Fruit fly (Drosophila melanogaster) whole organism, embryonic: ENCODE measurements around the gene Irp-1B.

ENCODE experiments used
- CG11696 ChIP-seq: fragments of 200-800 bp; sonication (Bioruptor generic); IDR thresholded peaks from 2 replicates; pipeline ENCODE4 v1.3.6; 2022; ENCODE audit warnings: missing biosample characterization, missing genetic modification characterization
- CG13894 ChIP-seq: fragments of 200-800 bp; sonication (Bioruptor generic); optimal IDR thresholded peaks from 3 replicates; lab custom pipeline; 2018; ENCODE audit warnings: missing biosample characterization, mild to moderate bottlenecking, missing genetic modification characterization, moderate library complexity
- CG14014 ChIP-seq: fragments of 200-800 bp; sonication (Bioruptor generic); IDR thresholded peaks from 2 replicates; pipeline ENCODE4 v1.3.6; 2022; ENCODE audit warnings: missing biosample characterization, missing genetic modification characterization
- CG1647 ChIP-seq: fragments of 200-800 bp; sonication (Bioruptor generic); optimal IDR thresholded peaks from 3 replicates; lab custom pipeline; 2016; ENCODE audit warnings: missing biosample characterization, missing genetic modification characterization
- CG17568 ChIP-seq: fragments of 200-800 bp; sonication (Bioruptor generic); optimal IDR thresholded peaks from 2 replicates; lab custom pipeline; 2018; ENCODE audit warnings: missing biosample characterization, mild to moderate bottlenecking, missing genetic modification characterization, moderate library complexity
- CG18599 ChIP-seq: fragments of 200-800 bp; sonication (Bioruptor generic); optimal IDR thresholded peaks from 3 replicates; lab custom pipeline; 2017; ENCODE audit warnings: missing biosample characterization, missing genetic modification characterization, mild to moderate bottlenecking, moderate library complexity, missing genetic modification reagents
- CG2116 ChIP-seq: fragments of 200-800 bp; sonication (Bioruptor generic); optimal IDR thresholded peaks from 3 replicates; lab custom pipeline; 2018; ENCODE audit warnings: missing biosample characterization, mild to moderate bottlenecking, missing genetic modification characterization
- CG3065 ChIP-seq: fragments of 200-800 bp; sonication (Bioruptor generic); optimal IDR thresholded peaks from 2 replicates; lab custom pipeline; 2016; ENCODE audit warnings: missing biosample characterization, missing genetic modification characterization
- CG34224 ChIP-seq: fragments of 200-800 bp; sonication (Bioruptor generic); IDR thresholded peaks from 3 replicates; pipeline ENCODE4 v1.3.6; 2022; ENCODE audit warnings: missing biosample characterization, missing genetic modification characterization; ENCODE audit not compliant: partially characterized antibody
- CG34422 ChIP-seq: fragments of 200-800 bp; sonication (Bioruptor generic); IDR thresholded peaks from 3 replicates; pipeline ENCODE4 v1.3.6; 2022; ENCODE audit warnings: missing biosample characterization, missing genetic modification characterization
- CG3995 ChIP-seq: fragments of 200-800 bp; sonication (Bioruptor generic); optimal IDR thresholded peaks from 3 replicates; lab custom pipeline; 2016; ENCODE audit warnings: missing biosample characterization, missing genetic modification characterization
- CG4360 ChIP-seq: fragments of 200-800 bp; sonication (Bioruptor generic); IDR thresholded peaks from 2 replicates; pipeline ENCODE4 v1.3.6; 2022; ENCODE audit warnings: missing biosample characterization, missing genetic modification characterization
- CG4730 ChIP-seq: fragments of 200-800 bp; sonication (Bioruptor generic); IDR thresholded peaks from 2 replicates; pipeline ENCODE4 v1.3.6; 2022; ENCODE audit warnings: missing biosample characterization, missing genetic modification characterization
- CG4854 ChIP-seq: fragments of 200-800 bp; sonication (Bioruptor generic); optimal IDR thresholded peaks from 2 replicates; lab custom pipeline; 2016; ENCODE audit warnings: missing biosample characterization, missing genetic modification characterization, inconsistent platforms
- CG6272 ChIP-seq: fragments of 200-800 bp; sonication (Bioruptor generic); IDR thresholded peaks from 2 replicates; pipeline ENCODE4 v1.3.6; 2022; ENCODE audit warnings: missing biosample characterization, missing genetic modification characterization
- CG7357 ChIP-seq: fragments of 200-800 bp; sonication (Bioruptor generic); IDR thresholded peaks from 3 replicates; pipeline ENCODE4 v1.3.6; 2022; ENCODE audit warnings: missing biosample characterization, missing genetic modification characterization
- CG8290 ChIP-seq, 3 experiments: fragments of 200-800 bp; sonication (Bioruptor generic); optimal IDR thresholded peaks; 2 replicates each; lab custom pipeline; 2016 to 2019; ENCODE audit warnings: missing biosample characterization in 3 of 3, missing genetic modification characterization in 3 of 3, mild to moderate bottlenecking in 2 of 3, moderate library complexity in 1 of 3
- Dbx ChIP-seq: fragments of 200-800 bp; sonication (Bioruptor generic); IDR thresholded peaks from 3 replicates; pipeline ENCODE4 v1.3.6; 2022; ENCODE audit warnings: missing biosample characterization, missing genetic modification characterization
- Doc2 ChIP-seq: fragments of 200-800 bp; sonication (Bioruptor generic); IDR thresholded peaks from 2 replicates; pipeline ENCODE4 v1.3.6; 2022; ENCODE audit warnings: missing biosample characterization, missing genetic modification characterization
- E2f1 ChIP-seq: fragments of 200-800 bp; sonication (Bioruptor generic); IDR thresholded peaks from 2 replicates; pipeline ENCODE4 v1.3.6; 2022; ENCODE audit warnings: missing biosample characterization, missing genetic modification characterization
- HHEX ChIP-seq: fragments of 200-800 bp; sonication (Bioruptor generic); optimal IDR thresholded peaks from 3 replicates; lab custom pipeline; 2017; ENCODE audit warnings: missing biosample characterization, mild to moderate bottlenecking, missing genetic modification characterization, missing genetic modification reagents
- HLHmδ ChIP-seq: fragments of 200-800 bp; sonication (Bioruptor generic); optimal IDR thresholded peaks from 2 replicates; lab custom pipeline; 2018; ENCODE audit warnings: missing biosample characterization, mild to moderate bottlenecking, missing genetic modification characterization, moderate library complexity
- Hr3 ChIP-seq: fragments of 200-800 bp; sonication (Bioruptor generic); optimal IDR thresholded peaks from 3 replicates; lab custom pipeline; 2016; ENCODE audit warnings: missing biosample characterization, missing genetic modification characterization
- Lim3 ChIP-seq: fragments of 200-800 bp; sonication (Bioruptor generic); IDR thresholded peaks from 2 replicates; pipeline ENCODE4 v1.3.6; 2022; ENCODE audit warnings: missing biosample characterization, missing genetic modification characterization
- Meics ChIP-seq: fragments of 200-800 bp; sonication (Bioruptor generic); optimal IDR thresholded peaks from 2 replicates; lab custom pipeline; 2017; ENCODE audit warnings: missing biosample characterization, mild to moderate bottlenecking, missing genetic modification characterization
- NC2β ChIP-seq: fragments of 200-800 bp; sonication (Bioruptor generic); optimal IDR thresholded peaks from 2 replicates; lab custom pipeline; 2016; ENCODE audit warnings: missing biosample characterization, missing genetic modification characterization
- Oaz ChIP-seq: fragments of 200-800 bp; sonication (Bioruptor generic); IDR thresholded peaks from 2 replicates; pipeline ENCODE4 v1.3.6; 2022; ENCODE audit warnings: missing biosample characterization, missing genetic modification characterization
- Taf1 ChIP-seq: fragments of 200-800 bp; sonication (Bioruptor generic); IDR thresholded peaks from 2 replicates; pipeline ENCODE4 v1.3.6; 2022; ENCODE audit warnings: missing biosample characterization, missing genetic modification characterization
- Xbp1 ChIP-seq: fragments of 200-800 bp; sonication (Bioruptor generic); optimal IDR thresholded peaks from 3 replicates; lab custom pipeline; 2016; ENCODE audit warnings: missing biosample characterization, mild to moderate bottlenecking, missing genetic modification characterization
- ato ChIP-seq: fragments of 200-800 bp; sonication (Bioruptor generic); IDR thresholded peaks from 2 replicates; pipeline ENCODE4 v1.3.6; 2022; ENCODE audit warnings: missing biosample characterization, missing genetic modification characterization; ENCODE audit not compliant: partially characterized antibody
- chinmo ChIP-seq: fragments of 200-800 bp; sonication (Bioruptor generic); IDR thresholded peaks from 4 replicates; pipeline ENCODE4 v1.3.6; 2022; ENCODE audit warnings: missing biosample characterization, missing genetic modification characterization; ENCODE audit not compliant: partially characterized antibody
- fd102C ChIP-seq: fragments of 200-800 bp; sonication (Bioruptor generic); optimal IDR thresholded peaks from 2 replicates; lab custom pipeline; 2018; ENCODE audit warnings: missing biosample characterization, mild to moderate bottlenecking, missing genetic modification characterization, moderate library complexity
- fru ChIP-seq: fragments of >200 bp; optimal IDR thresholded peaks from 2 replicates; lab custom pipeline; 2017
- h ChIP-seq: fragments of >200 bp; optimal IDR thresholded peaks from 2 replicates; lab custom pipeline; 2017
- hb ChIP-seq: fragments of 200-800 bp; sonication (Bioruptor generic); IDR thresholded peaks from 3 replicates; pipeline ENCODE4 v1.3.6; 2022; ENCODE audit warnings: missing biosample characterization, missing genetic modification characterization; ENCODE audit not compliant: partially characterized antibody
- hth ChIP-seq: fragments of >200 bp; optimal IDR thresholded peaks from 2 replicates; lab custom pipeline; 2017; ENCODE audit warnings: inconsistent platforms
- insv ChIP-seq, 2 experiments: fragments of 200-800 bp; sonication (Bioruptor generic); optimal IDR thresholded peaks; 3 replicates each; lab custom pipeline; 2016 to 2018; ENCODE audit warnings: missing biosample characterization in 2 of 2, missing genetic modification characterization in 2 of 2
- jigr1 ChIP-seq: fragments of 200-800 bp; sonication (Bioruptor generic); IDR thresholded peaks from 3 replicates; pipeline ENCODE4 v1.3.6; 2022; ENCODE audit warnings: missing biosample characterization, missing genetic modification characterization
- klu ChIP-seq: fragments of 200-800 bp; sonication (Bioruptor generic); IDR thresholded peaks from 2 replicates; pipeline ENCODE4 v1.3.6; 2022; ENCODE audit warnings: missing biosample characterization, missing genetic modification characterization
- lilli ChIP-seq: fragments of 200-800 bp; sonication (Bioruptor generic); optimal IDR thresholded peaks from 3 replicates; lab custom pipeline; 2016; ENCODE audit warnings: missing biosample characterization, missing genetic modification characterization
- nau ChIP-seq: fragments of 200-800 bp; sonication (Bioruptor generic); optimal IDR thresholded peaks from 3 replicates; lab custom pipeline; 2017; ENCODE audit warnings: missing biosample characterization, mild to moderate bottlenecking, missing genetic modification characterization, missing genetic modification reagents
- onecut ChIP-seq: fragments of 200-800 bp; sonication (Bioruptor generic); IDR thresholded peaks from 2 replicates; pipeline ENCODE4 v1.3.6; 2022; ENCODE audit warnings: missing biosample characterization, missing genetic modification characterization
- peb ChIP-seq: fragments of 200-800 bp; sonication (Bioruptor generic); IDR thresholded peaks from 2 replicates; pipeline ENCODE4 v1.3.6; 2022; ENCODE audit warnings: missing biosample characterization, missing genetic modification characterization
- pho ChIP-seq: fragments of 200-800 bp; sonication (Bioruptor generic); optimal IDR thresholded peaks from 2 replicates; lab custom pipeline; 2016; ENCODE audit warnings: missing biosample characterization, missing genetic modification characterization
- seq ChIP-seq: fragments of 200-800 bp; sonication (Bioruptor generic); IDR thresholded peaks from 2 replicates; pipeline ENCODE4 v1.3.6; 2022; ENCODE audit warnings: missing biosample characterization, missing genetic modification characterization
- shn ChIP-seq: fragments of 200-800 bp; sonication (Bioruptor generic); optimal IDR thresholded peaks from 3 replicates; lab custom pipeline; 2016; ENCODE audit warnings: missing biosample characterization, missing genetic modification characterization
- sim ChIP-seq: fragments of 200-800 bp; sonication (Bioruptor generic); IDR thresholded peaks from 2 replicates; pipeline ENCODE4 v1.3.6; 2022; ENCODE audit warnings: missing biosample characterization, missing genetic modification characterization
- sr ChIP-seq: fragments of 200-800 bp; sonication (Bioruptor generic); IDR thresholded peaks from 3 replicates; pipeline ENCODE4 v1.3.6; 2022; ENCODE audit warnings: missing biosample characterization, missing genetic modification characterization
- tap ChIP-seq: fragments of 200-800 bp; optimal IDR thresholded peaks from 3 replicates; lab custom pipeline; 2019; ENCODE audit warnings: missing biosample characterization, mild to moderate bottlenecking, missing genetic modification characterization, moderate library complexity
- trem ChIP-seq: fragments of 200-800 bp; optimal IDR thresholded peaks from 3 replicates; lab custom pipeline; 2019; ENCODE audit warnings: missing biosample characterization, mild to moderate bottlenecking, missing genetic modification characterization, moderate library complexity
- tx ChIP-seq: fragments of 200-800 bp; sonication (Bioruptor generic); optimal IDR thresholded peaks from 2 replicates; lab custom pipeline; 2016; ENCODE audit warnings: missing biosample characterization, missing genetic modification characterization
- zfh1 ChIP-seq: fragments of 200-800 bp; sonication (Bioruptor generic); IDR thresholded peaks from 3 replicates; pipeline ENCODE4 v1.3.6; 2022; ENCODE audit warnings: missing biosample characterization, missing genetic modification characterization

Gene Irp-1B

DNA sequence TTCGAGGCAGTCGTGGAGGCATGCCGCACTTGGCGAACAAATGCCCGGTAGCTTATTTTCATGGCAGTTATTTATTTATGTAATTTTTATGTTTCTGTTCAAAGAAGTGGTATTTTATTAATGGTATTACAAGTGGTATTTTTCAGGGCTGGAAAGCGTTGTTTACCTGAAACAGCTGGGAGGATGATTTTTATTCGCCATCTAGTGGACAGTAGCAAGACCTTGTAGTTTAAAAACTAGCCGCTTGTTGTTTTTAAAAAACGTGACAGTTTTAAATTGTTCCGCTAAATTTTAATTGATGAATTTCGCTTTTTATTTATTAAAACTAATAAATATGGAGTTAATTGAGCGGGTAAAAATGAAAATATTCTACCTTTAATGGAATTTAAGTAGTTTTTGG lies 3.3 kb upstream of the Irp-1B start, which contains the start of gene CG6345 (continued):
- TF ChIP-seq Hr3 = peak; percentile 80
- TF ChIP-seq onecut = peak; percentile 84
- TF ChIP-seq h (lab: Kevin White, UChicago) = no peak
- TF ChIP-seq Xbp1 (GFP tag; lab: Kevin White, UChicago) = peak; percentile 91
- TF ChIP-seq CG3995 (GFP tag; lab: Kevin White, UChicago) = peak; percentile 57
- TF ChIP-seq tx (GFP tag; lab: Kevin White, UChicago) = peak; percentile 57
- peak; percentile 74 for TF ChIP-seq CG13894
- TF ChIP-seq zfh1 (GFP tag; lab: Robert Waterston, UW) = peak; percentile 84
- TF ChIP-seq CG11696 (GFP tag; lab: Robert Waterston, UW) = peak; percentile 42; the same call in 1 of the 2 replicates
- TF ChIP-seq Taf1 (GFP tag; lab: Robert Waterston, UW) = no peak; the same call in 1 of the 2 replicates
- TF ChIP-seq CG17568 (GFP tag; lab: Kevin White, UChicago) = no peak
- TF ChIP-seq hb (GFP tag; lab: Robert Waterston, UW) = no peak
- TF ChIP-seq CG4730 (GFP tag; lab: Robert Waterston, UW) = peak; percentile 69
- peak; percentile 79 for TF ChIP-seq fd102C (GFP tag; lab: Kevin White, UChicago)
- no peak for TF ChIP-seq chinmo (GFP tag; lab: Robert Waterston, UW)
- TF ChIP-seq CG2116 (GFP tag; lab: Kevin White, UChicago) = peak; percentile 67
- TF ChIP-seq Dbx (GFP tag; lab: Robert Waterston, UW) = peak; percentile 88
- TF ChIP-seq Oaz = 0 out of 2 replicates have a peak, but pooled peaks have one; percentile 31
- TF ChIP-seq CG34422 (GFP tag; lab: Robert Waterston, UW) = peak; percentile 88; the same call in 2 of the 3 replicates
- TF ChIP-seq sr (GFP tag; lab: Robert Waterston, UW) = peak; percentile 73; the same call in 2 of the 3 replicates
- peak; percentile 45; the same call in 1 of the 2 replicates for TF ChIP-seq CG6272
- TF ChIP-seq ato (GFP tag; lab: Robert Waterston, UW) = no peak
- TF ChIP-seq HLHmδ (GFP tag; lab: Kevin White, UChicago) = peak; percentile 76
- TF ChIP-seq lilli = peak; percentile 82
- peak; percentile 44 for TF ChIP-seq seq
- TF ChIP-seq klu (GFP tag; lab: Robert Waterston, UW) = no peak
- peak in 1 of 2 experiments; percentile 65 for TF ChIP-seq insv (GFP tag; optimal IDR thresholded peaks at IDR 0.05; lab: Kevin White, UChicago)
- peak; percentile 81 for TF ChIP-seq CG18599 (GFP tag; lab: Kevin White, UChicago)
- TF ChIP-seq CG8290 (GFP tag; optimal IDR thresholded peaks at IDR 0.05; lab: Kevin White, UChicago) = peak; percentile 50
- TF ChIP-seq CG8290 (tag; optimal IDR thresholded peaks at IDR 0.05; lab: Kevin White, UChicago) = peak; percentile 44 to 82
- TF ChIP-seq CG34224 (GFP tag; lab: Robert Waterston, UW) = no peak
- peak; percentile 58 for TF ChIP-seq pho (GFP tag; lab: Kevin White, UChicago)
- peak; percentile 89 for TF ChIP-seq CG4854
- TF ChIP-seq CG3065 (GFP tag; lab: Kevin White, UChicago) = peak; percentile 61
- peak; percentile 67 for TF ChIP-seq E2f1 (GFP tag; lab: Robert Waterston, UW)
- TF ChIP-seq Meics (GFP tag; lab: Kevin White, UChicago) = peak; percentile 90
- peak; percentile 82 for TF ChIP-seq CG14014 (GFP tag; lab: Robert Waterston, UW)
- peak; percentile 45; the same call in 1 of the 2 replicates for TF ChIP-seq peb (GFP tag; lab: Robert Waterston, UW)
- peak; percentile 81 for TF ChIP-seq CG1647 (GFP tag; lab: Kevin White, UChicago)
- peak; percentile 85 for TF ChIP-seq shn (GFP tag; lab: Kevin White, UChicago)
- no peak for TF ChIP-seq CG4360 (GFP tag; lab: Robert Waterston, UW)
- TF ChIP-seq trem = peak; percentile 77
- no peak for TF ChIP-seq Doc2 (GFP tag; lab: Robert Waterston, UW)
- no peak for TF ChIP-seq Lim3 (GFP tag; lab: Robert Waterston, UW)
- TF ChIP-seq sim (GFP tag; lab: Robert Waterston, UW) = 0 out of 2 replicates have a peak, but pooled peaks have one; percentile 52
- TF ChIP-seq tap (tag; lab: Kevin White, UChicago) = peak; percentile 72
- TF ChIP-seq NC2β (GFP tag; lab: Kevin White, UChicago) = peak; percentile 90
- peak; percentile 59; the same call in 2 of the 3 replicates for TF ChIP-seq CG7357 (GFP tag; lab: Robert Waterston, UW)
- no peak for TF ChIP-seq jigr1
- peak; percentile 87 for TF ChIP-seq nau (GFP tag; lab: Kevin White, UChicago)
- TF ChIP-seq HHEX = peak; percentile 92
- TF ChIP-seq fru = no peak
- no peak for TF ChIP-seq hth (lab: Kevin White, UChicago)
